Worm (Caenorhabditis elegans): ENCODE results near the gene afmd-2.
A peak's percentile ranks its signal among the peaks of the same experiment; 100 is the strongest.

DNA sequence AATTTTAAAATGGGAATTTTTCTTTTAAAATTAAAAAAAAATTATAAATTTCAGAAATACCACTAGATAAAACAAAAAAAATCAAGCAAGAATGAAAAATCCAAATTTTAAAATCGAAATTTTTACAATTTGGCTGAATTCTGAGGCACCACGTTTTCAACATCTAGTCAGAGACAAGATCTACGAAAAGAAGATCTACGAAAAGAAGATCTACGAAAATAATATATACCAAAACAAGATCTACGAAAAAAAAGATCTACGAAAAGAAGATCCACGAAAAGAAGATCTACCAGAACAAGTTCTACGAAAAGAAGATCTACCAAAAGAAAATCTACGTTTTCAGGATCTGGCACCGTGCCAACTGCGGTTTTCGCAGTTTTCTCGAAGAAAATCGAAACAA, 22.0 kb upstream of the afmd-2 start:
- no peak for TF ChIP-seq ztf-29 (GFP tag; IDR thresholded peaks at IDR 0.05)
- no peak for TF ChIP-seq ztf-23 (GFP tag; IDR thresholded peaks at IDR 0.05)
- 0 out of 2 replicates have a peak, but pooled peaks have one; percentile 19 for TF ChIP-seq flt-1 (GFP tag; IDR thresholded peaks at IDR 0.05)

Measured in whole organism, midembryonic.